Fruit fly (Drosophila melanogaster) whole organism, adult: ENCODE data around the gene CG43993.
A peak's percentile ranks its signal among the peaks of the same experiment; 100 is the strongest.

ENCODE experiments used
- CG11617 ChIP-seq: fragments of 200-800 bp; sonication (Bioruptor generic); optimal IDR thresholded peaks from 2 replicates; lab custom pipeline; 2017; ENCODE audit warnings: mild to moderate bottlenecking, missing biosample characterization, missing genetic modification reagents, missing genetic modification characterization
- CG12768 ChIP-seq: fragments of 200-800 bp; sonication (Bioruptor generic); optimal IDR thresholded peaks from 2 replicates; lab custom pipeline; 2017; ENCODE audit warnings: missing biosample characterization, missing genetic modification characterization, mild to moderate bottlenecking, moderate library complexity, missing genetic modification reagents
- CG14711 ChIP-seq: fragments of 200-800 bp; sonication (Bioruptor generic); optimal IDR thresholded peaks from 2 replicates; lab custom pipeline; 2018; ENCODE audit warnings: missing biosample characterization, mild to moderate bottlenecking, missing genetic modification characterization, moderate library complexity
- CG1620 ChIP-seq: fragments of 200-800 bp; sonication (Bioruptor generic); optimal IDR thresholded peaks from 2 replicates; lab custom pipeline; 2016; ENCODE audit warnings: missing biosample characterization, missing genetic modification characterization
- CG33017 ChIP-seq: fragments of 200-800 bp; sonication (Bioruptor generic); optimal IDR thresholded peaks from 2 replicates; lab custom pipeline; 2018; ENCODE audit warnings: missing biosample characterization, mild to moderate bottlenecking, missing genetic modification characterization, moderate library complexity
- CG5204 ChIP-seq: fragments of 200-800 bp; sonication (Bioruptor generic); optimal IDR thresholded peaks from 2 replicates; lab custom pipeline; 2016; ENCODE audit warnings: missing biosample characterization, missing genetic modification characterization
- CG7045 ChIP-seq: fragments of 200-800 bp; sonication (Bioruptor generic); optimal IDR thresholded peaks from 2 replicates; lab custom pipeline; 2017; ENCODE audit warnings: missing biosample characterization, mild to moderate bottlenecking, missing genetic modification characterization
- CG7101 ChIP-seq: fragments of 200-800 bp; sonication (Bioruptor generic); optimal IDR thresholded peaks from 2 replicates; lab custom pipeline; 2018; ENCODE audit warnings: missing biosample characterization, mild to moderate bottlenecking, missing genetic modification characterization, moderate library complexity
- Clk ChIP-seq: fragments of 200-800 bp; sonication (Bioruptor generic); optimal IDR thresholded peaks from 2 replicates; lab custom pipeline; 2017; ENCODE audit warnings: missing biosample characterization, missing genetic modification characterization
- Crg-1 ChIP-seq: fragments of 200-800 bp; sonication (Bioruptor generic); optimal IDR thresholded peaks from 2 replicates; lab custom pipeline; 2016; ENCODE audit warnings: missing biosample characterization, missing genetic modification characterization
- Hr96 ChIP-seq: fragments of 200-800 bp; sonication (Bioruptor generic); optimal IDR thresholded peaks from 2 replicates; lab custom pipeline; 2016; ENCODE audit warnings: missing biosample characterization, missing genetic modification characterization
- Mnt ChIP-seq: fragments of 200-800 bp; sonication (Bioruptor generic); optimal IDR thresholded peaks from 2 replicates; lab custom pipeline; 2016; ENCODE audit warnings: missing biosample characterization, mild to moderate bottlenecking, missing genetic modification characterization
- bab1 ChIP-seq: fragments of 200-800 bp; sonication (Bioruptor generic); optimal IDR thresholded peaks from 3 replicates; lab custom pipeline; 2019; ENCODE audit warnings: missing biosample characterization, mild to moderate bottlenecking, missing genetic modification characterization, moderate library complexity
- cic ChIP-seq: fragments of 200-800 bp; sonication (Bioruptor generic); optimal IDR thresholded peaks from 2 replicates; lab custom pipeline; 2017; ENCODE audit warnings: missing biosample characterization, mild to moderate bottlenecking, missing genetic modification characterization, moderate library complexity
- cnc ChIP-seq, 2 experiments: fragments of >200 bp; optimal IDR thresholded peaks; 2 replicates each; lab custom pipeline; 2017
- kay ChIP-seq: fragments of 200-800 bp; sonication (Bioruptor generic); peaks from one replicate; lab custom pipeline; 2016; ENCODE audit warnings: missing biosample characterization, missing genetic modification characterization, borderline replicate concordance
- ovo ChIP-seq: fragments of 200-800 bp; sonication (Bioruptor generic); optimal IDR thresholded peaks from 2 replicates; lab custom pipeline; 2016; ENCODE audit warnings: missing biosample characterization, missing genetic modification characterization
- pad ChIP-seq: fragments of 200-800 bp; sonication (Bioruptor generic); optimal IDR thresholded peaks from 3 replicates; lab custom pipeline; 2017; ENCODE audit warnings: missing biosample characterization, missing genetic modification characterization, mild to moderate bottlenecking, moderate library complexity, missing genetic modification reagents
- tj ChIP-seq: fragments of 200-800 bp; sonication (Bioruptor generic); optimal IDR thresholded peaks from 3 replicates; lab custom pipeline; 2017; ENCODE audit warnings: missing biosample characterization, mild to moderate bottlenecking, missing genetic modification characterization, moderate library complexity
- toe ChIP-seq: fragments of 200-800 bp; sonication (Bioruptor generic); optimal IDR thresholded peaks from 2 replicates; lab custom pipeline; 2016; ENCODE audit warnings: missing biosample characterization, missing genetic modification characterization

The CG43993 gene

dm6 chr3L:12074952-12075351 is 42.6 kb downstream of the CG43993 start:
- TF ChIP-seq Hr96 (GFP tag; lab: Kevin White, UChicago) (no peak), CG14711 (no peak), cic (GFP tag; lab: Kevin White, UChicago) (no peak), bab1 (peak; percentile 69), cnc (optimal IDR thresholded peaks at IDR 0.05; lab: Kevin White, UChicago) (no peak), CG7101 (tag; lab: Kevin White, UChicago) (no peak), tj (GFP tag; lab: Kevin White, UChicago) (peak; percentile 95), ovo (GFP tag; lab: Kevin White, UChicago) (no peak), Clk (no peak), kay (no peak), pad (GFP tag; lab: Kevin White, UChicago) (no peak), Crg-1 (GFP tag; lab: Kevin White, UChicago) (no peak), CG33017 (tag; lab: Kevin White, UChicago) (no peak), CG1620 (GFP tag; lab: Kevin White, UChicago) (peak; percentile 17), CG11617 (GFP tag; lab: Kevin White, UChicago) (no peak), toe (GFP tag; lab: Kevin White, UChicago) (peak; percentile 59), Mnt (GFP tag; lab: Kevin White, UChicago) (no peak), CG12768 (GFP tag; lab: Kevin White, UChicago) (peak; percentile 5), CG7045 (GFP tag; lab: Kevin White, UChicago) (peak; percentile 38)

dm6 chr3L:12076312-12076711 is 44.0 kb downstream of the CG43993 start:
- TF ChIP-seq CG7045 (GFP tag; lab: Kevin White, UChicago), result no peak
- no peak for TF ChIP-seq CG33017 (tag; lab: Kevin White, UChicago)
- no peak for TF ChIP-seq CG12768 (GFP tag; lab: Kevin White, UChicago)
- no peak for TF ChIP-seq Clk
- no peak for TF ChIP-seq toe (GFP tag; lab: Kevin White, UChicago)
- TF ChIP-seq Mnt (GFP tag; lab: Kevin White, UChicago), result no peak
- TF ChIP-seq tj (GFP tag; lab: Kevin White, UChicago), result no peak

- no peak for TF ChIP-seq Mnt (GFP tag; lab: Kevin White, UChicago)
- TF ChIP-seq bab1, result peak; percentile 20
- peak in 1 of 2 experiments; percentile 10 for TF ChIP-seq cnc (optimal IDR thresholded peaks at IDR 0.05; lab: Kevin White, UChicago)
- TF ChIP-seq Hr96 (GFP tag; lab: Kevin White, UChicago), result no peak
- no peak for TF ChIP-seq Clk
- peak; percentile 26 for TF ChIP-seq pad (GFP tag; lab: Kevin White, UChicago)
- no peak for TF ChIP-seq CG33017 (tag; lab: Kevin White, UChicago)
- peak; percentile 64 for TF ChIP-seq kay
- no peak for TF ChIP-seq Crg-1 (GFP tag; lab: Kevin White, UChicago)
- no peak for TF ChIP-seq CG5204 (GFP tag; lab: Kevin White, UChicago)
- no peak for TF ChIP-seq CG7045 (GFP tag; lab: Kevin White, UChicago)
- peak; percentile 62 for TF ChIP-seq CG14711
- no peak for TF ChIP-seq ovo (GFP tag; lab: Kevin White, UChicago)
- peak; percentile 63 for TF ChIP-seq CG7101 (tag; lab: Kevin White, UChicago)
- TF ChIP-seq cic (GFP tag; lab: Kevin White, UChicago), result no peak
- peak; percentile 14 for TF ChIP-seq CG1620 (GFP tag; lab: Kevin White, UChicago)
- peak; percentile 49 for TF ChIP-seq CG11617 (GFP tag; lab: Kevin White, UChicago)
- no peak for TF ChIP-seq CG12768 (GFP tag; lab: Kevin White, UChicago)
- no peak for TF ChIP-seq toe (GFP tag; lab: Kevin White, UChicago)
- peak; percentile 86 for TF ChIP-seq tj (GFP tag; lab: Kevin White, UChicago)
These were observed 45.0 kb downstream of the CG43993 start for dm6 chr3L:12077348-12077747.

dm6 chr3L:12077953-12078352 is 45.6 kb downstream of the CG43993 start:
- TF ChIP-seq Crg-1 (GFP tag; lab: Kevin White, UChicago), result no peak
- TF ChIP-seq kay, result peak; percentile 27

dm6 chr3L:12078551-12079318 is 46.4 kb downstream of the CG43993 start:
- TF ChIP-seq CG7101 (tag; lab: Kevin White, UChicago), result peak; percentile 4
- TF ChIP-seq CG11617 (GFP tag; lab: Kevin White, UChicago), result no peak
- TF ChIP-seq ovo (GFP tag; lab: Kevin White, UChicago), result no peak
- peak; percentile 11 for TF ChIP-seq cic (GFP tag; lab: Kevin White, UChicago)
- peak; percentile 14 for TF ChIP-seq Mnt (GFP tag; lab: Kevin White, UChicago)
- peak; percentile 63 for TF ChIP-seq CG33017 (tag; lab: Kevin White, UChicago)
- TF ChIP-seq toe (GFP tag; lab: Kevin White, UChicago), result peak; percentile 6
- peak; percentile 37 for TF ChIP-seq CG5204 (GFP tag; lab: Kevin White, UChicago)
- TF ChIP-seq CG7045 (GFP tag; lab: Kevin White, UChicago), result peak; percentile 29
- no peak for TF ChIP-seq bab1

- no peak for TF ChIP-seq CG1620 (GFP tag; lab: Kevin White, UChicago)
- no peak for TF ChIP-seq tj (GFP tag; lab: Kevin White, UChicago)
- TF ChIP-seq kay, result no peak
- no peak for TF ChIP-seq CG7045 (GFP tag; lab: Kevin White, UChicago)
- TF ChIP-seq CG11617 (GFP tag; lab: Kevin White, UChicago), result no peak
- no peak for TF ChIP-seq ovo (GFP tag; lab: Kevin White, UChicago)
- TF ChIP-seq CG7101 (tag; lab: Kevin White, UChicago), result no peak
- no peak for TF ChIP-seq bab1
- TF ChIP-seq Hr96 (GFP tag; lab: Kevin White, UChicago), result no peak
- no peak for TF ChIP-seq Crg-1 (GFP tag; lab: Kevin White, UChicago)
- TF ChIP-seq CG33017 (tag; lab: Kevin White, UChicago), result no peak
- no peak for TF ChIP-seq Clk
- no peak for TF ChIP-seq CG5204 (GFP tag; lab: Kevin White, UChicago)
- TF ChIP-seq pad (GFP tag; lab: Kevin White, UChicago), result no peak
These were observed 47.1 kb downstream of the CG43993 start for dm6 chr3L:12079319-12079933.
